Worm (Caenorhabditis elegans) whole organism, mixed stage, embryonic: ENCODE measurements around the gene T28F3.8.

Experiments
- M03D4.4 ChIP-seq: sonication (generic microtip); optimal IDR thresholded peaks from 2 replicates; lab custom pipeline; 2017; ENCODE audit warnings: mild to moderate bottlenecking, missing genetic modification characterization, missing compliant biosample characterization
- bed-3 ChIP-seq: fragments of 200-800 bp; sonication (Bioruptor generic); optimal IDR thresholded peaks from 3 replicates; lab custom pipeline; 2018; ENCODE audit warnings: mild to moderate bottlenecking, missing genetic modification characterization, moderate library complexity, missing compliant biosample characterization
- blmp-1 ChIP-seq: fragments of 150-350 bp; optimal IDR thresholded peaks from 2 replicates; lab custom pipeline; 2014; ENCODE audit warnings: missing biosample characterization, missing genetic modification characterization
- ceh-39 ChIP-seq: fragments of 150-350 bp; optimal IDR thresholded peaks from 2 replicates; lab custom pipeline; 2014; ENCODE audit warnings: missing biosample characterization, missing genetic modification characterization
- ceh-43 ChIP-seq: fragments of 200-800 bp; sonication (Bioruptor generic); optimal IDR thresholded peaks from 2 replicates; lab custom pipeline; 2018; ENCODE audit warnings: mild to moderate bottlenecking, missing genetic modification characterization, moderate library complexity, missing compliant biosample characterization
- ces-1 ChIP-seq: fragments of 150-350 bp; optimal IDR thresholded peaks from 2 replicates; lab custom pipeline; 2014; ENCODE audit warnings: missing biosample characterization, missing genetic modification reagents, missing genetic modification characterization
- cnd-1 ChIP-seq: fragments of 200-800 bp; sonication (Bioruptor generic); optimal IDR thresholded peaks from 2 replicates; lab custom pipeline; 2018; ENCODE audit warnings: mild to moderate bottlenecking, missing genetic modification characterization, missing compliant biosample characterization
- drap-1 ChIP-seq: fragments of 200-800 bp; sonication (Bioruptor generic); optimal IDR thresholded peaks from 3 replicates; lab custom pipeline; 2018; ENCODE audit warnings: mild to moderate bottlenecking, missing genetic modification characterization, missing compliant biosample characterization
- elt-1 ChIP-seq: sonication (generic microtip); optimal IDR thresholded peaks from 2 replicates; lab custom pipeline; 2017; ENCODE audit warnings: missing genetic modification characterization, mild to moderate bottlenecking, missing compliant biosample characterization, antibody characterized with exemption, moderate library complexity, borderline replicate concordance; ENCODE audit not compliant: insufficient read depth
- elt-3 ChIP-seq: fragments of 150-350 bp; optimal IDR thresholded peaks from 2 replicates; lab custom pipeline; 2014; ENCODE audit warnings: missing biosample characterization, missing genetic modification characterization
- flh-1 ChIP-seq: fragments of 200-800 bp; sonication (Bioruptor generic); optimal IDR thresholded peaks from 2 replicates; lab custom pipeline; 2018; ENCODE audit warnings: mild to moderate bottlenecking, missing genetic modification characterization, moderate library complexity, missing compliant biosample characterization
- hlh-1 ChIP-seq: fragments of 150-350 bp; optimal IDR thresholded peaks from 2 replicates; lab custom pipeline; 2014; ENCODE audit warnings: missing biosample characterization, missing genetic modification reagents, missing genetic modification characterization
- lin-32 ChIP-seq: fragments of 200-800 bp; sonication (Bioruptor generic); optimal IDR thresholded peaks from 2 replicates; lab custom pipeline; 2018; ENCODE audit warnings: mild to moderate bottlenecking, missing genetic modification characterization, missing compliant biosample characterization
- lsy-2 ChIP-seq: fragments of 150-350 bp; optimal IDR thresholded peaks from 2 replicates; lab custom pipeline; 2014; ENCODE audit warnings: missing biosample characterization, missing genetic modification characterization
- mab-5 ChIP-seq: fragments of 150-350 bp; optimal IDR thresholded peaks from 2 replicates; lab custom pipeline; 2014; ENCODE audit warnings: missing biosample characterization, missing genetic modification characterization
- mep-1 ChIP-seq: fragments of 150-350 bp; optimal IDR thresholded peaks from 2 replicates; lab custom pipeline; 2017; ENCODE audit warnings: missing biosample characterization, missing genetic modification reagents, missing genetic modification characterization, inconsistent platforms
- mls-2 ChIP-seq: sonication (generic microtip); optimal IDR thresholded peaks from 2 replicates; lab custom pipeline; 2016; ENCODE audit warnings: mild to moderate bottlenecking, missing genetic modification characterization, moderate library complexity, missing compliant biosample characterization
- nhr-12 ChIP-seq: fragments of 150-350 bp; optimal IDR thresholded peaks from 2 replicates; lab custom pipeline; 2014; ENCODE audit warnings: missing biosample characterization, missing genetic modification characterization
- nhr-2 ChIP-seq: fragments of 150-350 bp; optimal IDR thresholded peaks from 2 replicates; lab custom pipeline; 2014; ENCODE audit warnings: missing biosample characterization, missing genetic modification characterization
- nhr-237 ChIP-seq: fragments of 150-350 bp; optimal IDR thresholded peaks from 2 replicates; lab custom pipeline; 2014; ENCODE audit warnings: missing biosample characterization, missing genetic modification characterization
- nhr-28 ChIP-seq: fragments of 150-350 bp; optimal IDR thresholded peaks from 2 replicates; lab custom pipeline; 2014; ENCODE audit warnings: missing biosample characterization, missing genetic modification characterization
- nhr-76 ChIP-seq: sonication (generic microtip); optimal IDR thresholded peaks from 2 replicates; lab custom pipeline; 2017; ENCODE audit warnings: missing biosample characterization, missing genetic modification characterization
- pha-4 ChIP-seq: fragments of 150-350 bp; optimal IDR thresholded peaks from 2 replicates; lab custom pipeline; 2018; ENCODE audit warnings: missing biosample characterization, missing genetic modification reagents, missing genetic modification characterization
- snpc-4 ChIP-seq: fragments of 150-350 bp; optimal IDR thresholded peaks from 2 replicates; lab custom pipeline; 2014; ENCODE audit warnings: missing biosample characterization, missing genetic modification characterization
- sptf-1 ChIP-seq: sonication (generic microtip); optimal IDR thresholded peaks from 2 replicates; lab custom pipeline; 2017; ENCODE audit warnings: mild to moderate bottlenecking, missing genetic modification characterization, moderate library complexity, missing compliant biosample characterization
- tbx-8 ChIP-seq: fragments of 200-800 bp; sonication (Bioruptor generic); optimal IDR thresholded peaks from 2 replicates; lab custom pipeline; 2018; ENCODE audit warnings: mild to moderate bottlenecking, missing genetic modification characterization, moderate library complexity, missing compliant biosample characterization
- unc-120 ChIP-seq: sonication (generic microtip); optimal IDR thresholded peaks from 2 replicates; lab custom pipeline; 2017; ENCODE audit warnings: missing genetic modification characterization, missing compliant biosample characterization; ENCODE audit not compliant: poor library complexity, severe bottlenecking
- unc-62 ChIP-seq: fragments of 150-350 bp; optimal IDR thresholded peaks from 2 replicates; lab custom pipeline; 2014; ENCODE audit warnings: missing biosample characterization, missing genetic modification reagents, missing genetic modification characterization
- ztf-11 ChIP-seq: fragments of 150-350 bp; optimal IDR thresholded peaks from 2 replicates; lab custom pipeline; 2014; ENCODE audit warnings: missing biosample characterization, missing genetic modification characterization

Gene T28F3.8

ce11 chrIV:17277459-17278173 lies 29.5 kb downstream of the T28F3.8 start:
- TF ChIP-seq nhr-12 (tag; lab: Kevin White, UChicago) (no peak), flh-1 (GFP tag; lab: Kevin White, UChicago) (no peak), cnd-1 (tag; lab: Kevin White, UChicago) (peak; percentile 75)

ce11 chrIV:17276705-17277458 lies 30.2 kb downstream of the T28F3.8 start, which contains the start of gene clec-196:
Gene clec-196, plus strand, starts transcription at chrIV:17276956.
- TF ChIP-seq unc-62 (GFP tag; lab: Kevin White, UChicago) = peak; percentile 81
- no peak for TF ChIP-seq ces-1
- TF ChIP-seq mep-1 = no peak
- peak; percentile 51 for TF ChIP-seq nhr-2 (tag; lab: Kevin White, UChicago)
- TF ChIP-seq ceh-39 (tag; lab: Kevin White, UChicago) = peak; percentile 3
- no peak for TF ChIP-seq ceh-43
- TF ChIP-seq nhr-28 = no peak
- TF ChIP-seq tbx-8 = no peak
- TF ChIP-seq mls-2 (tag; lab: Kevin White, UChicago) = no peak
- no peak for TF ChIP-seq cnd-1 (tag; lab: Kevin White, UChicago)
- TF ChIP-seq M03D4.4 (tag; lab: Kevin White, UChicago) = no peak
- no peak for TF ChIP-seq nhr-76
- no peak for TF ChIP-seq elt-3 (tag; lab: Kevin White, UChicago)
- peak; percentile 92 for TF ChIP-seq elt-1 (tag; lab: Kevin White, UChicago)

ce11 chrIV:17275281-17275680 lies 31.8 kb downstream of the T28F3.8 start, which contains the start of gene lhfp-4:
Gene lhfp-4, plus strand, starts transcription at chrIV:17275581.
- TF ChIP-seq bed-3 (GFP tag; lab: Kevin White, UChicago) = no peak
- TF ChIP-seq flh-1 (GFP tag; lab: Kevin White, UChicago) = no peak
- no peak for TF ChIP-seq ceh-39 (tag; lab: Kevin White, UChicago)
- no peak for TF ChIP-seq mep-1
- no peak for TF ChIP-seq nhr-28
- TF ChIP-seq nhr-237 = no peak
- TF ChIP-seq M03D4.4 (tag; lab: Kevin White, UChicago) = no peak
- TF ChIP-seq mls-2 (tag; lab: Kevin White, UChicago) = no peak
- TF ChIP-seq nhr-2 (tag; lab: Kevin White, UChicago) = no peak
- no peak for TF ChIP-seq pha-4 (tag; lab: Kevin White, UChicago)
- no peak for TF ChIP-seq sptf-1
- no peak for TF ChIP-seq elt-1 (tag; lab: Kevin White, UChicago)
- no peak for TF ChIP-seq ces-1

- TF ChIP-seq M03D4.4 (tag; lab: Kevin White, UChicago) (no peak), elt-3 (tag; lab: Kevin White, UChicago) (no peak)
Measured at ce11 chrIV:17273602-17274110, 33.5 kb downstream of the T28F3.8 start, which contains the start of gene gln-5. Gene gln-5, minus strand, starts transcription at chrIV:17273652.

- TF ChIP-seq unc-62 (GFP tag; lab: Kevin White, UChicago) = peak; percentile 99
- TF ChIP-seq mab-5 (tag; lab: Kevin White, UChicago) = peak; percentile 44
- peak; percentile 66 for TF ChIP-seq hlh-1
- no peak for TF ChIP-seq ztf-11
- no peak for TF ChIP-seq sptf-1
- peak; percentile 80 for TF ChIP-seq nhr-2 (tag; lab: Kevin White, UChicago)
- no peak for TF ChIP-seq elt-1 (tag; lab: Kevin White, UChicago)
- TF ChIP-seq drap-1 (GFP tag; lab: Kevin White, UChicago) = no peak
- no peak for TF ChIP-seq snpc-4 (tag; lab: Kevin White, UChicago)
- TF ChIP-seq, all 35 proteins: peak for 4
Measured at ce11 chrIV:17269702-17270101, 37.4 kb downstream of the T28F3.8 start.

ce11 chrIV:17269042-17269441 lies 38.1 kb downstream of the T28F3.8 start, which contains the start of gene atgp-1:
Gene atgp-1, plus strand, starts transcription at chrIV:17269342.
- TF ChIP-seq ceh-39 (tag; lab: Kevin White, UChicago) (no peak), lin-32 (GFP tag; lab: Kevin White, UChicago) (no peak), elt-1 (tag; lab: Kevin White, UChicago) (no peak), ztf-11 (no peak), lsy-2 (tag; lab: Kevin White, UChicago) (no peak), pha-4 (tag; lab: Kevin White, UChicago) (no peak), mls-2 (tag; lab: Kevin White, UChicago) (no peak), blmp-1 (no peak), M03D4.4 (tag; lab: Kevin White, UChicago) (no peak), unc-120 (no peak), ces-1 (no peak)
